Fruit fly (Drosophila melanogaster) whole organism, wandering third instar larva: ENCODE data around the gene CG31751.
A peak's percentile ranks its signal among the peaks of the same experiment; 100 is the strongest.

Source experiments
- Abd-B ChIP-seq: fragments of >200 bp; optimal IDR thresholded peaks from 2 replicates; lab custom pipeline; 2017; ENCODE audit warnings: missing biosample characterization, missing genetic modification characterization
- CG32264 ChIP-seq: fragments of 200-800 bp; sonication (Bioruptor generic); optimal IDR thresholded peaks from 2 replicates; lab custom pipeline; 2016; ENCODE audit warnings: missing biosample characterization, missing genetic modification characterization
- CG9705 ChIP-seq: fragments of 200-800 bp; sonication (Bioruptor generic); optimal IDR thresholded peaks from 2 replicates; lab custom pipeline; 2018; ENCODE audit warnings: missing biosample characterization, mild to moderate bottlenecking, missing genetic modification characterization
- CrebA ChIP-seq: fragments of 200-800 bp; sonication (Bioruptor generic); optimal IDR thresholded peaks from 2 replicates; lab custom pipeline; 2016; ENCODE audit warnings: missing biosample characterization, mild to moderate bottlenecking, missing genetic modification characterization, borderline replicate concordance
- Dfd ChIP-seq: fragments of >200 bp; optimal IDR thresholded peaks from 2 replicates; lab custom pipeline; 2017; ENCODE audit warnings: missing biosample characterization, missing genetic modification characterization
- Dif ChIP-seq: fragments of 200-275, 200-300 bp; sonication (Bioruptor generic); optimal IDR thresholded peaks from 2 replicates; lab custom pipeline; 2018; ENCODE audit warnings: missing biosample characterization, missing genetic modification characterization; ENCODE audit not compliant: partially characterized antibody
- GATAd ChIP-seq: sonication (Bioruptor generic); optimal IDR thresholded peaks from 2 replicates; lab custom pipeline; 2016; ENCODE audit warnings: missing biosample characterization, missing genetic modification characterization
- HLH106 ChIP-seq: fragments of 200-800 bp; optimal IDR thresholded peaks from 3 replicates; lab custom pipeline; 2019; ENCODE audit warnings: missing biosample characterization, mild to moderate bottlenecking, missing genetic modification characterization, moderate library complexity
- Hnf4 ChIP-seq: fragments of 200-800 bp; sonication (Bioruptor generic); optimal IDR thresholded peaks from 2 replicates; lab custom pipeline; 2016; ENCODE audit warnings: missing biosample characterization, mild to moderate bottlenecking, missing genetic modification characterization
- Hr78 ChIP-seq: fragments of >200 bp; optimal IDR thresholded peaks from 2 replicates; lab custom pipeline; 2017; ENCODE audit warnings: missing biosample characterization, missing genetic modification characterization
- Hr83 ChIP-seq: fragments of 200-300 bp; sonication (Bioruptor generic); optimal IDR thresholded peaks from 2 replicates; lab custom pipeline; 2016; ENCODE audit warnings: missing biosample characterization, mild to moderate bottlenecking, missing genetic modification characterization, moderate library complexity; ENCODE audit not compliant: poor library complexity, severe bottlenecking
- Jra ChIP-seq: sonication (Bioruptor generic); optimal IDR thresholded peaks from 2 replicates; lab custom pipeline; 2016; ENCODE audit warnings: missing biosample characterization, missing genetic modification characterization
- Mio ChIP-seq: sonication (Bioruptor generic); optimal IDR thresholded peaks from 2 replicates; lab custom pipeline; 2016; ENCODE audit warnings: missing biosample characterization, missing genetic modification characterization
- Myc ChIP-seq: fragments of >200 bp; optimal IDR thresholded peaks from 2 replicates; lab custom pipeline; 2017
- N ChIP-seq: fragments of >200 bp; optimal IDR thresholded peaks from 2 replicates; lab custom pipeline; 2018; ENCODE audit warnings: missing biosample characterization, missing external identifiers, missing genetic modification characterization
- OdsH ChIP-seq: fragments of 200-800 bp; sonication (Bioruptor generic); optimal IDR thresholded peaks from 2 replicates; lab custom pipeline; 2016; ENCODE audit warnings: missing biosample characterization, mild to moderate bottlenecking, missing genetic modification characterization
- Rel ChIP-seq, 2 experiments: fragments of 200-800 bp; sonication (Bioruptor generic) in 1 of 2; optimal IDR thresholded peaks; 2 replicates in 1 of 2; 3 replicates in 1 of 2; lab custom pipeline; 2016 to 2019; ENCODE audit warnings: mild to moderate bottlenecking in 2 of 2, missing biosample characterization in 2 of 2, missing genetic modification characterization in 2 of 2, moderate library complexity in 1 of 2
- Sp1 ChIP-seq: fragments of 200-800 bp; sonication (Bioruptor generic); optimal IDR thresholded peaks from 3 replicates; lab custom pipeline; 2019; ENCODE audit warnings: missing biosample characterization, mild to moderate bottlenecking, missing genetic modification characterization, moderate library complexity
- Vsx2 ChIP-seq: fragments of 200-300, 225-300 bp; sonication (Bioruptor generic); optimal IDR thresholded peaks from 2 replicates; lab custom pipeline; 2018; ENCODE audit warnings: missing biosample characterization, missing genetic modification characterization; ENCODE audit not compliant: partially characterized antibody
- br ChIP-seq: fragments of 200-800 bp; sonication (Bioruptor generic); optimal IDR thresholded peaks from 2 replicates; lab custom pipeline; 2016; ENCODE audit warnings: missing biosample characterization, missing genetic modification characterization
- brk ChIP-seq: fragments of 200-800 bp; sonication (Bioruptor generic); optimal IDR thresholded peaks from 2 replicates; lab custom pipeline; 2016; ENCODE audit warnings: missing biosample characterization, mild to moderate bottlenecking, missing genetic modification characterization
- dl ChIP-seq, 2 experiments: fragments of 175-275, 200-275 bp in 1 of 2; fragments of 200-275 bp in 1 of 2; sonication (Bioruptor generic); optimal IDR thresholded peaks; lab custom pipeline; 2018; ENCODE audit warnings: mild to moderate bottlenecking in 2 of 2, missing biosample characterization in 2 of 2, missing genetic modification characterization in 2 of 2, moderate library complexity in 2 of 2; ENCODE audit not compliant: partially characterized antibody in 2 of 2, insufficient read depth in 1 of 2
- dmrt93B ChIP-seq: fragments of 200-800 bp; sonication (Bioruptor generic); optimal IDR thresholded peaks from 2 replicates; lab custom pipeline; 2018; ENCODE audit warnings: missing biosample characterization, mild to moderate bottlenecking, missing genetic modification characterization
- dsf ChIP-seq: sonication (Bioruptor generic); optimal IDR thresholded peaks from 2 replicates; lab custom pipeline; 2016; ENCODE audit warnings: missing biosample characterization, missing genetic modification characterization, borderline replicate concordance
- ey ChIP-seq: fragments of 200-800 bp; sonication (Bioruptor generic); optimal IDR thresholded peaks from 2 replicates; lab custom pipeline; 2016; ENCODE audit warnings: missing biosample characterization, missing genetic modification characterization
- foxo ChIP-seq, 2 experiments: fragments of 200-800 bp; sonication (Bioruptor generic); optimal IDR thresholded peaks; 2 replicates in 1 of 2; 3 replicates in 1 of 2; lab custom pipeline; 2016 to 2017; ENCODE audit warnings: missing biosample characterization in 2 of 2, missing genetic modification characterization in 2 of 2
- fru ChIP-seq: fragments of 200-800 bp; sonication (Bioruptor generic); optimal IDR thresholded peaks from 3 replicates; lab custom pipeline; 2016; ENCODE audit warnings: missing biosample characterization, mild to moderate bottlenecking, missing genetic modification characterization
- h ChIP-seq: fragments of 200-800 bp; sonication (Bioruptor generic); optimal IDR thresholded peaks from 3 replicates; lab custom pipeline; 2016; ENCODE audit warnings: missing biosample characterization, mild to moderate bottlenecking, missing genetic modification characterization
- jim ChIP-seq: fragments of 175-275, 200-325 bp; sonication (Bioruptor generic); optimal IDR thresholded peaks from 2 replicates; lab custom pipeline; 2016; ENCODE audit warnings: missing biosample characterization, mild to moderate bottlenecking, missing genetic modification characterization
- lola ChIP-seq: fragments of >200 bp; optimal IDR thresholded peaks from 2 replicates; lab custom pipeline; 2017; ENCODE audit warnings: missing biosample characterization, missing genetic modification characterization
- pan ChIP-seq: fragments of >200 bp; optimal IDR thresholded peaks from 2 replicates; lab custom pipeline; 2017
- psq ChIP-seq: fragments of 200-800 bp; sonication (Bioruptor generic); optimal IDR thresholded peaks from 3 replicates; lab custom pipeline; 2017; ENCODE audit warnings: missing biosample characterization, mild to moderate bottlenecking, missing genetic modification characterization, moderate library complexity
- rgr ChIP-seq: fragments of 200-800 bp; sonication (Bioruptor generic); optimal IDR thresholded peaks from 3 replicates; lab custom pipeline; 2016; ENCODE audit warnings: missing biosample characterization, mild to moderate bottlenecking, missing genetic modification characterization
- sage ChIP-seq: fragments of 200-800 bp; sonication (Bioruptor generic); optimal IDR thresholded peaks from 2 replicates; lab custom pipeline; 2016; ENCODE audit warnings: missing biosample characterization, mild to moderate bottlenecking, missing genetic modification characterization
- sv ChIP-seq: fragments of 200-800 bp; sonication (Bioruptor generic); optimal IDR thresholded peaks from 3 replicates; lab custom pipeline; 2016; ENCODE audit warnings: missing biosample characterization, missing genetic modification characterization
- tai ChIP-seq: sonication (Bioruptor generic); optimal IDR thresholded peaks from 2 replicates; lab custom pipeline; 2016; ENCODE audit warnings: missing biosample characterization, missing genetic modification characterization
- usp ChIP-seq: fragments of >200 bp; optimal IDR thresholded peaks from 2 replicates; lab custom pipeline; 2017; ENCODE audit warnings: missing biosample characterization, missing genetic modification characterization
- woc ChIP-seq: sonication (Bioruptor generic); optimal IDR thresholded peaks from 2 replicates; lab custom pipeline; 2016; ENCODE audit warnings: missing biosample characterization, mild to moderate bottlenecking, missing genetic modification characterization

The CG31751 gene

DNA sequence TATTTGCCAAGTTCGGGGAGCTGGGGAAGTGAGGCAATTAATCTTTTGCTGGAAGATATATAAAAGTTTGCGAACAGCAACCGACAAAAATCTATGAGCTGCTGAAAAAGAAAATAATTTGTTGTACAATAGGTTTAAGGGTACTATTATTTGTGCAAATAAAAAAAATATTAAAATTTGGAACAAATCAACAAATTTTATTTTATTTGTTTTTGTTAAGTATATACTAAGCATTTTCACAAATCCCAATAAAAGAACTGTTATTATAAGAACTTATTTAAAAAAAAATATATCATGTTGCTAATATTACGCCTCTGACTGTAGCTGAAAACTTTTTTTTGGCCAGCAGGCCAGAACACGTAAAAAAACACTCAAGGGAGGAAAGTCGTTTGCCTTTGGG, 18.9 kb upstream of the CG31751 start:
- TF ChIP-seq dl (GFP tag; optimal IDR thresholded peaks at IDR 0.05; lab: Kevin White, UChicago; ENCODE audit: insufficient read depth in 1 of 2, partially characterized antibody in 2 of 2) (no peak), Rel (GFP tag; optimal IDR thresholded peaks at IDR 0.05; lab: Kevin White, UChicago) (no peak), Rel (tag; optimal IDR thresholded peaks at IDR 0.05; lab: Kevin White, UChicago) (no peak), woc (no peak), lola (no peak), foxo (GFP tag; optimal IDR thresholded peaks at IDR 0.05; lab: Kevin White, UChicago) (peak in 1 of 2 experiments; percentile 18), Abd-B (GFP tag; lab: Kevin White, UChicago) (no peak), Mio (GFP tag; lab: Kevin White, UChicago) (no peak), sage (no peak), HLH106 (tag; lab: Kevin White, UChicago) (peak; percentile 8), Hr78 (GFP tag; lab: Kevin White, UChicago) (no peak), brk (no peak), Hr83 (GFP tag; lab: Kevin White, UChicago) (no peak)

DNA sequence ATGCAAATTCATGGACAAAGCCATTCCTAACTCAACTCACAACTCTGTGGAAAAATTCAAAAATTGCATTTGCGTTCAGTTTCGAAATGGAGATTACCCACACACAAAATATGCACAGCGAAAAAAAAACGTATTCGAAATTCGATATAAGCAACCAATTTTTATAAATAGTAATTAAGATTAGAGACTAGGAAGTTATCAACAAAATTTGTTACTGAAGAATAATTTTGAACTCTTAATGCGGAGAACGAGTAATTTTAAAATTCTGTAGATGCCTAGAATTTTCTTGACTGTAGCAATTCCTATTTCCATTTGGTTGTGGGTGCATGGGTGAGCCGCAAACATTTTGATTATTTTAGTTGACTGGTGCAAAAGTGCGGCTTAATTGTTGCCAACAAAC, 13.6 kb upstream of the CG31751 start:
- TF ChIP-seq ey (GFP tag; lab: Kevin White, UChicago) = peak; percentile 5
- TF ChIP-seq br = no peak
- TF ChIP-seq CG9705 (GFP tag; lab: Kevin White, UChicago) = no peak
- TF ChIP-seq Dfd (GFP tag; lab: Kevin White, UChicago) = no peak
- peak; percentile 6 for TF ChIP-seq fru (GFP tag; lab: Kevin White, UChicago)
- TF ChIP-seq foxo (GFP tag; optimal IDR thresholded peaks at IDR 0.05; lab: Kevin White, UChicago) = peak in 1 of 2 experiments; percentile 28
- TF ChIP-seq Hr78 (GFP tag; lab: Kevin White, UChicago) = no peak
- no peak for TF ChIP-seq pan (lab: Kevin White, UChicago)
- no peak for TF ChIP-seq Vsx2 (GFP tag; lab: Kevin White, UChicago)
- TF ChIP-seq Myc (lab: Kevin White, UChicago) = no peak
- TF ChIP-seq rgr (GFP tag; lab: Kevin White, UChicago) = peak; percentile 2
- no peak for TF ChIP-seq sage
- peak; percentile 32 for TF ChIP-seq OdsH (GFP tag; lab: Kevin White, UChicago)
- TF ChIP-seq sv (GFP tag; lab: Kevin White, UChicago) = no peak
- no peak for TF ChIP-seq Dif (GFP tag; lab: Kevin White, UChicago)
- no peak for TF ChIP-seq dl (GFP tag; optimal IDR thresholded peaks at IDR 0.05; lab: Kevin White, UChicago; ENCODE audit: insufficient read depth in 1 of 2, partially characterized antibody in 2 of 2)
- TF ChIP-seq woc = no peak
- TF ChIP-seq Sp1 = no peak
- TF ChIP-seq N (GFP tag; lab: Kevin White, UChicago) = no peak
- no peak for TF ChIP-seq Jra
- TF ChIP-seq h (GFP tag; lab: Kevin White, UChicago) = peak; percentile 19
- TF ChIP-seq jim (GFP tag; lab: Kevin White, UChicago) = no peak
- TF ChIP-seq tai (GFP tag; lab: Kevin White, UChicago) = no peak
- TF ChIP-seq HLH106 (tag; lab: Kevin White, UChicago) = no peak
- no peak for TF ChIP-seq usp (GFP tag; lab: Kevin White, UChicago)

DNA sequence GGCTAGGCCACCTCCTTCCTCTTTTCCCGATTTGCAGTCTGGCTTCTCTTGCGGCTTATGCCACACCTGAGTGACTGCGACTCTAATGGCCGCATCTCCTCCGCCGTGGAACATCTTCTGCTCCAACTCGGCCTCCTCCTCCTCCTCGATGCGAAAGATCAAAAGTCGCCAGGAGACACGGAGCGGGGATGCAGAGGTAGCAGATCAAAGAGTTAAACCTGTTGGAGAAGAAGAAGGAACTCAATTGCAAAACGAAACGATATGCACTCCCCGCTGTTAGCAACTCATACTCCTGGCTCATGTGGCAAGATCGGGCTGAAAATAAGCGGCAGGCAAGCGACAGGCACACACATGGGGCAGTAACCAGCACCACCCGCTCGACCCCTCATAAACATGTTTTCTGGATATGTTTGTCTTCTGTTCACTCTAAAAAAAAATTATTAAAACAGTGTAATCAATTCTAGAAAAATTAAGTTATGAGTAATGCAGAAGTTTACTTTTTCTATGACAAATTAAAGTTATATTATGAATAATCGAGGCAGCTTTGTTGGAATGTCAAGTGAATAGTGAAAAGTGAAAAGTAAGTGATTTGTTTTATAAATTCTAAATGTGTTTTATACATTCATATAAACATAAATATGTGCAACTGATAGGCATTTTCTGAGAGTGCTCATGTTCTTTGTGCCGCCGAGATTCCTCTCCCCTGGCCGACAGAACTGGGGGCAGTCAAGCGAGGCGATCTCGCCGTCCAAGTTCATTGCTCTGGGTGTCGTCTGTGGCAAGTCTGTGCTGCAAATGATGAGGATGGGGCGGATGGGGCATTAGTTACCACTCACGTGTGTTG, 12.1 kb upstream of the CG31751 start:
- peak; percentile 81 for TF ChIP-seq ey (GFP tag; lab: Kevin White, UChicago)
- no peak for TF ChIP-seq dsf (GFP tag; lab: Kevin White, UChicago)
- TF ChIP-seq sv (GFP tag; lab: Kevin White, UChicago) = no peak
- no peak for TF ChIP-seq GATAd (GFP tag; lab: Kevin White, UChicago)
- peak; percentile 86 for TF ChIP-seq psq (GFP tag; lab: Kevin White, UChicago)
- TF ChIP-seq CG32264 (GFP tag; lab: Kevin White, UChicago) = peak; percentile 44
- TF ChIP-seq Dfd (GFP tag; lab: Kevin White, UChicago) = no peak
- TF ChIP-seq Hr83 (GFP tag; lab: Kevin White, UChicago) = peak; percentile 57
- TF ChIP-seq dmrt93B (GFP tag; lab: Kevin White, UChicago) = peak; percentile 70
- peak; percentile 68 for TF ChIP-seq Dif (GFP tag; lab: Kevin White, UChicago)
- no peak for TF ChIP-seq pan (lab: Kevin White, UChicago)
- peak in 1 of 2 experiments; percentile 40 for TF ChIP-seq dl (GFP tag; optimal IDR thresholded peaks at IDR 0.05; lab: Kevin White, UChicago; ENCODE audit: insufficient read depth in 1 of 2, partially characterized antibody in 2 of 2)
- no peak for TF ChIP-seq Rel (GFP tag; optimal IDR thresholded peaks at IDR 0.05; lab: Kevin White, UChicago)
- peak; percentile 45 for TF ChIP-seq Rel (tag; optimal IDR thresholded peaks at IDR 0.05; lab: Kevin White, UChicago)
- peak; percentile 86 for TF ChIP-seq h (GFP tag; lab: Kevin White, UChicago)
- TF ChIP-seq Mio (GFP tag; lab: Kevin White, UChicago) = no peak
- peak; percentile 87 for TF ChIP-seq Sp1
- TF ChIP-seq HLH106 (tag; lab: Kevin White, UChicago) = peak; percentile 91
- no peak for TF ChIP-seq usp (GFP tag; lab: Kevin White, UChicago)
- TF ChIP-seq jim (GFP tag; lab: Kevin White, UChicago) = no peak
- peak in 1 of 2 experiments; percentile 85 for TF ChIP-seq foxo (GFP tag; optimal IDR thresholded peaks at IDR 0.05; lab: Kevin White, UChicago)
- no peak for TF ChIP-seq CrebA (GFP tag; lab: Kevin White, UChicago)
- peak; percentile 73 for TF ChIP-seq br
- no peak for TF ChIP-seq N (GFP tag; lab: Kevin White, UChicago)
- TF ChIP-seq CG9705 (GFP tag; lab: Kevin White, UChicago) = peak; percentile 72
- no peak for TF ChIP-seq Myc (lab: Kevin White, UChicago)
- peak; percentile 88 for TF ChIP-seq OdsH (GFP tag; lab: Kevin White, UChicago)
- peak; percentile 95 for TF ChIP-seq woc
- peak; percentile 70 for TF ChIP-seq Jra
- TF ChIP-seq brk = no peak
- peak; percentile 91 for TF ChIP-seq fru (GFP tag; lab: Kevin White, UChicago)
- TF ChIP-seq Abd-B (GFP tag; lab: Kevin White, UChicago) = no peak
- TF ChIP-seq sage = peak; percentile 50
- TF ChIP-seq lola = no peak
- TF ChIP-seq Hnf4 (GFP tag; lab: Kevin White, UChicago) = peak; percentile 78
